Fruit fly (Drosophila melanogaster) whole organism, adult: ENCODE data around the gene CG43249.

Experiments
- CG11617 ChIP-seq: fragments of 200-800 bp; sonication (Bioruptor generic); optimal IDR thresholded peaks from 2 replicates; lab custom pipeline; 2017; ENCODE audit warnings: mild to moderate bottlenecking, missing biosample characterization, missing genetic modification reagents, missing genetic modification characterization
- CG12768 ChIP-seq: fragments of 200-800 bp; sonication (Bioruptor generic); optimal IDR thresholded peaks from 2 replicates; lab custom pipeline; 2017; ENCODE audit warnings: missing biosample characterization, missing genetic modification characterization, mild to moderate bottlenecking, moderate library complexity, missing genetic modification reagents
- CG33017 ChIP-seq: fragments of 200-800 bp; sonication (Bioruptor generic); optimal IDR thresholded peaks from 2 replicates; lab custom pipeline; 2018; ENCODE audit warnings: missing biosample characterization, mild to moderate bottlenecking, missing genetic modification characterization, moderate library complexity
- CG7045 ChIP-seq: fragments of 200-800 bp; sonication (Bioruptor generic); optimal IDR thresholded peaks from 2 replicates; lab custom pipeline; 2017; ENCODE audit warnings: missing biosample characterization, mild to moderate bottlenecking, missing genetic modification characterization
- CG7101 ChIP-seq: fragments of 200-800 bp; sonication (Bioruptor generic); optimal IDR thresholded peaks from 2 replicates; lab custom pipeline; 2018; ENCODE audit warnings: missing biosample characterization, mild to moderate bottlenecking, missing genetic modification characterization, moderate library complexity
- Clk ChIP-seq: fragments of 200-800 bp; sonication (Bioruptor generic); optimal IDR thresholded peaks from 2 replicates; lab custom pipeline; 2017; ENCODE audit warnings: missing biosample characterization, missing genetic modification characterization
- Crg-1 ChIP-seq: fragments of 200-800 bp; sonication (Bioruptor generic); optimal IDR thresholded peaks from 2 replicates; lab custom pipeline; 2016; ENCODE audit warnings: missing biosample characterization, missing genetic modification characterization
- bab1 ChIP-seq: fragments of 200-800 bp; sonication (Bioruptor generic); optimal IDR thresholded peaks from 3 replicates; lab custom pipeline; 2019; ENCODE audit warnings: missing biosample characterization, mild to moderate bottlenecking, missing genetic modification characterization, moderate library complexity
- kay ChIP-seq: fragments of 200-800 bp; sonication (Bioruptor generic); peaks from one replicate; lab custom pipeline; 2016; ENCODE audit warnings: missing biosample characterization, missing genetic modification characterization, borderline replicate concordance

DNA sequence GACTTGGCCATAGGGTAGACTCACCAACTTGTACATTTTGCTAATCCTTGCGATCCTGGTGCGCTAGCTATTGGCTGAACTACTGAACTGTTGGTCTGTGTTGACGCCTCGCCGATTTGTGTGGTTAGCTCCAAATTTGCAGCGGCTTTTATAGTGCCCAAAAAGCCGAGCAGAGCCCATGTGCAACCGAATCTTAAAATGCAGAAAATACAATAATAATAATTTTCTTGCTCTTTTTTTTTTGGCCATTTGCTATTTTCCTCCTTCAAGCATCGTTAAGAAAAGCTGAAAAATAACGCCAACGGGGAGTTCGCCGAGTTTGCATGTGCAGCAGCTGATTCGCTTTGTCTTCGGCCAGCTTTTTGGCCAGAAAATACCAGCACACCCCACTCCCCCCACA is 4.3 kb downstream of the CG43249 start, which contains the start of gene CG13042:
- no peak for TF ChIP-seq CG33017 (tag; lab: Kevin White, UChicago)
- TF ChIP-seq CG7045: no peak
- no peak for TF ChIP-seq kay (GFP tag; lab: Kevin White, UChicago)
- TF ChIP-seq bab1 (GFP tag; lab: Kevin White, UChicago): no peak
- TF ChIP-seq Crg-1 (GFP tag; lab: Kevin White, UChicago): no peak
- no peak for TF ChIP-seq Clk (GFP tag; lab: Kevin White, UChicago)
- no peak for TF ChIP-seq CG11617 (GFP tag; lab: Kevin White, UChicago)
- no peak for TF ChIP-seq CG12768
- TF ChIP-seq CG7101 (tag; lab: Kevin White, UChicago): no peak
